Worm (Caenorhabditis elegans) whole organism, L4 larva: Measurements from ENCODE around the gene C52E2.4.

Source experiments
- F10B5.3 ChIP-seq: sonication (generic microtip); optimal IDR thresholded peaks from 2 replicates; lab custom pipeline; 2016; ENCODE audit warnings: mild to moderate bottlenecking, missing genetic modification characterization, missing compliant biosample characterization
- F37D6.2 ChIP-seq: sonication (generic microtip); optimal IDR thresholded peaks from 2 replicates; lab custom pipeline; 2016; ENCODE audit warnings: mild to moderate bottlenecking, missing genetic modification characterization, missing compliant biosample characterization
- R02D3.7 ChIP-seq: fragments of 150-350 bp; sonication (generic microtip); optimal IDR thresholded peaks from 3 replicates; lab custom pipeline; 2014; ENCODE audit warnings: missing biosample characterization, missing genetic modification characterization
- T26A8.4 ChIP-seq: fragments of 200-800 bp; sonication (Bioruptor generic); IDR thresholded peaks from 2 replicates; pipeline ENCODE4 v1.3.6; 2022; ENCODE audit warnings: missing genetic modification characterization, missing compliant biosample characterization
- Y105C5A.15 ChIP-seq: fragments of 200-800 bp; sonication (Bioruptor generic); IDR thresholded peaks from 2 replicates; pipeline ENCODE4 v1.3.6; 2022; ENCODE audit warnings: missing genetic modification characterization, missing compliant biosample characterization
- Y48G9A.11 ChIP-seq: fragments of 200-800 bp; sonication (Bioruptor generic); IDR thresholded peaks from 2 replicates; pipeline ENCODE4 v1.3.6; 2022; ENCODE audit warnings: missing genetic modification reagents, missing genetic modification characterization, missing compliant biosample characterization
- Y75B8A.6 ChIP-seq: fragments of 200-800 bp; sonication (Bioruptor generic); IDR thresholded peaks from 2 replicates; pipeline ENCODE4 v1.3.6; 2022; ENCODE audit warnings: missing genetic modification reagents, missing genetic modification characterization, missing compliant biosample characterization
- arid-1 ChIP-seq: fragments of 200-800 bp; sonication (Bioruptor generic); conservative IDR thresholded peaks from 2 replicates; pipeline ENCODE4 v1.3.6; 2022; ENCODE audit warnings: missing genetic modification reagents, missing genetic modification characterization, missing compliant biosample characterization
- ceh-28 ChIP-seq: fragments of 150-350 bp; optimal IDR thresholded peaks from 2 replicates; lab custom pipeline; 2014; ENCODE audit warnings: missing biosample characterization, missing genetic modification reagents, missing genetic modification characterization
- daf-16 ChIP-seq, 3 experiments: sonication (generic microtip); optimal IDR thresholded peaks; 2 replicates each; lab custom pipeline; 2016 to 2017; ENCODE audit warnings: missing genetic modification characterization in 3 of 3, missing genetic modification reagents in 3 of 3, mild to moderate bottlenecking in 2 of 3, missing compliant biosample characterization in 2 of 3, missing biosample characterization in 1 of 3, moderate library complexity in 1 of 3
- daf-19 ChIP-seq: fragments of 200-800 bp; sonication (Bioruptor generic); conservative IDR thresholded peaks from 2 replicates; pipeline ENCODE4 v1.3.6; 2022; ENCODE audit warnings: missing genetic modification characterization, missing compliant biosample characterization
- dmd-6 ChIP-seq: fragments of 200-800 bp; sonication (Bioruptor generic); IDR thresholded peaks from 2 replicates; pipeline ENCODE4 v1.3.6; 2022; ENCODE audit warnings: missing genetic modification reagents, missing genetic modification characterization, missing compliant biosample characterization
- dmd-8 ChIP-seq: fragments of 200-800 bp; sonication (Bioruptor generic); IDR thresholded peaks from 2 replicates; pipeline ENCODE4 v1.3.6; 2022; ENCODE audit warnings: missing genetic modification characterization, missing compliant biosample characterization
- fkh-10 ChIP-seq: fragments of 150-350 bp; optimal IDR thresholded peaks from 2 replicates; lab custom pipeline; 2014; ENCODE audit warnings: missing biosample characterization, missing genetic modification reagents, missing genetic modification characterization
- fos-1 ChIP-seq: fragments of 150-350 bp; optimal IDR thresholded peaks from 2 replicates; lab custom pipeline; 2014; ENCODE audit warnings: missing biosample characterization, missing genetic modification characterization
- gei-8 ChIP-seq: fragments of 200-800 bp; sonication (Bioruptor generic); optimal IDR thresholded peaks from 2 replicates; lab custom pipeline; 2018; ENCODE audit warnings: mild to moderate bottlenecking, missing genetic modification characterization, missing compliant biosample characterization
- hif-1 ChIP-seq, 2 experiments: sonication (generic microtip); optimal IDR thresholded peaks; 2 replicates each; lab custom pipeline; 2016 to 2017; ENCODE audit warnings: missing compliant biosample characterization in 2 of 2, missing genetic modification characterization in 2 of 2, missing genetic modification reagents in 2 of 2, missing genotype in 2 of 2, mild to moderate bottlenecking in 1 of 2
- hlh-11 ChIP-seq: fragments of 200-800 bp; sonication (Bioruptor generic); optimal IDR thresholded peaks from 2 replicates; lab custom pipeline; 2018; ENCODE audit warnings: mild to moderate bottlenecking, missing genetic modification characterization, missing compliant biosample characterization
- lin-1 ChIP-seq: fragments of 200-800 bp; sonication (Bioruptor generic); IDR thresholded peaks from 2 replicates; pipeline ENCODE4 v1.3.6; 2022; ENCODE audit warnings: missing genetic modification reagents, missing genetic modification characterization, missing compliant biosample characterization
- lin-13 ChIP-seq: fragments of 150-350 bp; optimal IDR thresholded peaks from 2 replicates; lab custom pipeline; 2014; ENCODE audit warnings: missing biosample characterization, missing genetic modification reagents, missing genetic modification characterization
- mdt-29 ChIP-seq: fragments of 200-800 bp; sonication (Bioruptor generic); IDR thresholded peaks from 2 replicates; pipeline ENCODE4 v1.3.6; 2022; ENCODE audit warnings: missing genetic modification reagents, missing genetic modification characterization, missing compliant biosample characterization
- nhr-11 ChIP-seq: fragments of 150-350 bp; optimal IDR thresholded peaks from 2 replicates; lab custom pipeline; 2014; ENCODE audit warnings: missing biosample characterization, missing genetic modification characterization
- nhr-111 ChIP-seq: fragments of 200-800 bp; sonication (Bioruptor generic); optimal IDR thresholded peaks from 2 replicates; lab custom pipeline; 2018; ENCODE audit warnings: mild to moderate bottlenecking, missing genetic modification characterization, missing compliant biosample characterization
- nhr-28 ChIP-seq: fragments of 150-350 bp; optimal IDR thresholded peaks from 2 replicates; lab custom pipeline; 2014; ENCODE audit warnings: missing biosample characterization, missing genetic modification characterization
- nhr-42 ChIP-seq: fragments of 200-800 bp; sonication (Bioruptor generic); IDR thresholded peaks from 2 replicates; pipeline ENCODE4 v1.3.6; 2022; ENCODE audit warnings: missing genetic modification characterization, missing compliant biosample characterization
- pqm-1 ChIP-seq: sonication (generic microtip); optimal IDR thresholded peaks from 2 replicates; lab custom pipeline; 2017; ENCODE audit warnings: missing biosample characterization, missing genetic modification characterization
- set-16 ChIP-seq: fragments of 200-800 bp; sonication (Bioruptor generic); IDR thresholded peaks from 2 replicates; pipeline ENCODE4 v1.3.6; 2022; ENCODE audit warnings: missing genetic modification reagents, missing genetic modification characterization, missing compliant biosample characterization
- skn-1 ChIP-seq: fragments of 150-350 bp; optimal IDR thresholded peaks from 2 replicates; lab custom pipeline; 2014; ENCODE audit warnings: missing biosample characterization, missing genetic modification characterization
- snpc-1.2 ChIP-seq: fragments of 200-800 bp; sonication (Bioruptor generic); IDR thresholded peaks from 2 replicates; pipeline ENCODE4 v1.3.6; 2022; ENCODE audit warnings: missing genetic modification reagents, missing genetic modification characterization, missing compliant biosample characterization
- spr-1 ChIP-seq: sonication (generic microtip); optimal IDR thresholded peaks from 2 replicates; lab custom pipeline; 2016; ENCODE audit warnings: mild to moderate bottlenecking, missing genetic modification characterization, missing compliant biosample characterization
- tag-97 ChIP-seq: fragments of 200-800 bp; sonication (Bioruptor generic); IDR thresholded peaks from 2 replicates; pipeline ENCODE4 v1.3.6; 2022; ENCODE audit warnings: missing genetic modification characterization, missing compliant biosample characterization
- unc-39 ChIP-seq: sonication (generic microtip); optimal IDR thresholded peaks from 2 replicates; lab custom pipeline; 2017; ENCODE audit warnings: missing biosample characterization, missing genetic modification characterization
- unc-62 ChIP-seq, 3 experiments: fragments of 150-350 bp in 1 of 3; sonication (generic microtip); optimal IDR thresholded peaks in 2 of 3; peaks in 1 of 3; 1 replicate in 1 of 3; 2 replicates in 2 of 3; lab custom pipeline; 2014 to 2017; ENCODE audit warnings: missing biosample characterization in 3 of 3, missing genetic modification characterization in 3 of 3, missing genetic modification reagents in 3 of 3, missing genotype in 1 of 3
- vab-7 ChIP-seq: fragments of 200-800 bp; sonication (Bioruptor generic); IDR thresholded peaks from 2 replicates; pipeline ENCODE4 v1.3.6; 2022; ENCODE audit warnings: missing genetic modification reagents, missing genetic modification characterization, missing compliant biosample characterization
- zfp-2 ChIP-seq: sonication (generic microtip); optimal IDR thresholded peaks from 2 replicates; lab custom pipeline; 2016; ENCODE audit warnings: mild to moderate bottlenecking, missing genetic modification characterization, missing compliant biosample characterization
- zip-2 ChIP-seq: fragments of 150-350 bp; optimal IDR thresholded peaks from 2 replicates; lab custom pipeline; 2014; ENCODE audit warnings: missing biosample characterization, missing genetic modification characterization
- ztf-7 ChIP-seq: fragments of 150-350 bp; optimal IDR thresholded peaks from 2 replicates; lab custom pipeline; 2014; ENCODE audit warnings: missing biosample characterization, missing genetic modification characterization

Gene C52E2.4

ce11 chrII:1869120-1869519 lies 26.2 kb downstream of the C52E2.4 start, which contains the start of gene math-14:
Gene math-14 (plus strand): TSS chrII:1869420.
- no peak for TF ChIP-seq daf-16 (GFP tag; optimal IDR thresholded peaks at IDR 0.05; lab: Kevin White, UChicago)
- TF ChIP-seq daf-16 (tag; optimal IDR thresholded peaks at IDR 0.05; lab: Kevin White, UChicago), result peak; percentile 24
- no peak for TF ChIP-seq T26A8.4

- TF ChIP-seq lin-1 (GFP tag; lab: Robert Waterston, UW) (no peak), dmd-8 (no peak), unc-39 (tag; lab: Kevin White, UChicago) (no peak), Y48G9A.11 (no peak), hif-1 (tag; optimal IDR thresholded peaks at IDR 0.05; lab: Kevin White, UChicago) (no peak), unc-62 (GFP tag; optimal IDR thresholded peaks at IDR 0.05 in 1 of 2; lab: Kevin White, UChicago) (peak in 1 of 2 experiments; percentile 79), unc-62 (tag; optimal IDR thresholded peaks at IDR 0.05; lab: Kevin White, UChicago) (no peak), hlh-11 (peak; percentile 54), pqm-1 (tag; lab: Kevin White, UChicago) (peak; percentile 8), dmd-6 (GFP tag; lab: Robert Waterston, UW) (peak; percentile 55), spr-1 (no peak), mdt-29 (GFP tag; lab: Robert Waterston, UW) (no peak), nhr-11 (tag; lab: Kevin White, UChicago) (no peak), nhr-42 (GFP tag; lab: Robert Waterston, UW) (no peak), vab-7 (GFP tag; lab: Robert Waterston, UW) (no peak), fkh-10 (GFP tag; lab: Kevin White, UChicago) (no peak), nhr-28 (peak; percentile 33), set-16 (no peak)
Measured at ce11 chrII:1870875-1871592, 28.1 kb downstream of the C52E2.4 start, which contains the start of gene math-10. Gene math-10 (plus strand): TSS chrII:1871542.

- TF ChIP-seq skn-1 (tag; lab: Kevin White, UChicago) (no peak), zip-2 (no peak), gei-8 (no peak), zfp-2 (no peak), Y105C5A.15 (no peak), set-16 (no peak), daf-19 (no peak), nhr-28 (no peak), fos-1 (tag; lab: Kevin White, UChicago) (no peak), R02D3.7 (tag; lab: Kevin White, UChicago) (no peak)
- TF ChIP-seq, all 104 proteins: peak for 0
Measured at ce11 chrII:1875658-1876057, 32.7 kb downstream of the C52E2.4 start, which contains the start of gene math-13. Gene math-13 (plus strand): TSS chrII:1875958.

ce11 chrII:1878663-1879062 lies 35.7 kb downstream of the C52E2.4 start, which contains the start of gene math-16:
Gene math-16 (minus strand): TSS chrII:1878763.
- TF ChIP-seq snpc-1.2 (GFP tag; lab: Robert Waterston, UW) (no peak), F37D6.2 (tag; lab: Kevin White, UChicago) (no peak), Y105C5A.15 (no peak)

ce11 chrII:1882705-1883104 lies 39.8 kb downstream of the C52E2.4 start, which contains the start of gene math-5:
Gene math-5 (minus strand): TSS chrII:1882805.
- no peak for TF ChIP-seq ztf-7 (tag; lab: Kevin White, UChicago)
- TF ChIP-seq F10B5.3 (tag; lab: Kevin White, UChicago), result no peak
- TF ChIP-seq nhr-28, result no peak
- no peak for TF ChIP-seq nhr-111 (GFP tag; lab: Kevin White, UChicago)
- no peak for TF ChIP-seq lin-13 (GFP tag; lab: Kevin White, UChicago)
- no peak for TF ChIP-seq zip-2
- TF ChIP-seq Y75B8A.6 (GFP tag; lab: Robert Waterston, UW), result no peak
- TF ChIP-seq tag-97 (GFP tag; lab: Robert Waterston, UW), result no peak
- no peak for TF ChIP-seq ceh-28
- TF ChIP-seq arid-1 (GFP tag; lab: Robert Waterston, UW), result no peak
- TF ChIP-seq fos-1 (tag; lab: Kevin White, UChicago), result no peak
